Worm (Caenorhabditis elegans) whole organism, L2 larva: ENCODE results near the gene F52E4.5.

Experiments used
- C34F6.9 ChIP-seq: fragments of 150-350 bp; optimal IDR thresholded peaks from 2 replicates; lab custom pipeline; 2014; ENCODE audit warnings: missing biosample characterization, missing genetic modification characterization
- Y55F3AM.14 ChIP-seq: fragments of 200-800 bp; sonication (Bioruptor generic); optimal IDR thresholded peaks from 2 replicates; lab custom pipeline; 2018; ENCODE audit warnings: mild to moderate bottlenecking, missing genetic modification characterization, missing compliant biosample characterization
- ZK546.5 ChIP-seq: sonication (generic microtip); optimal IDR thresholded peaks from 2 replicates; lab custom pipeline; 2017; ENCODE audit warnings: missing biosample characterization, missing genetic modification characterization
- alr-1 ChIP-seq: fragments of 150-350 bp; optimal IDR thresholded peaks from 2 replicates; lab custom pipeline; 2014; ENCODE audit warnings: missing biosample characterization, missing genetic modification characterization
- aly-2 ChIP-seq: fragments of 150-350 bp; optimal IDR thresholded peaks from 2 replicates; lab custom pipeline; 2014; ENCODE audit warnings: missing biosample characterization, missing genetic modification characterization
- ama-1 ChIP-seq: fragments of 150-350 bp; optimal IDR thresholded peaks from 2 replicates; lab custom pipeline; 2018; ENCODE audit warnings: inconsistent platforms
- blmp-1 ChIP-seq: sonication (generic microtip); optimal IDR thresholded peaks from 2 replicates; lab custom pipeline; 2017; ENCODE audit warnings: missing genetic modification characterization, mild to moderate bottlenecking, missing compliant biosample characterization, antibody characterized with exemption, moderate library complexity; ENCODE audit not compliant: insufficient read depth
- ceh-16 ChIP-seq: fragments of 150-350 bp; optimal IDR thresholded peaks from 2 replicates; lab custom pipeline; 2014; ENCODE audit warnings: missing biosample characterization, missing genetic modification characterization
- ceh-82 ChIP-seq: fragments of 150-350 bp; optimal IDR thresholded peaks from 2 replicates; lab custom pipeline; 2014; ENCODE audit warnings: missing biosample characterization, missing genetic modification characterization
- crh-2 ChIP-seq: sonication (generic microtip); optimal IDR thresholded peaks from 2 replicates; lab custom pipeline; 2017; ENCODE audit warnings: missing biosample characterization, missing genetic modification characterization
- dmd-4 ChIP-seq: sonication (generic microtip); optimal IDR thresholded peaks from 2 replicates; lab custom pipeline; 2017; ENCODE audit warnings: missing biosample characterization, missing genetic modification characterization
- egl-27 ChIP-seq: sonication (generic microtip); optimal IDR thresholded peaks from 3 replicates; lab custom pipeline; 2017; ENCODE audit warnings: missing biosample characterization, missing genetic modification reagents, missing genetic modification characterization
- elt-1 ChIP-seq: fragments of 150-350 bp; optimal IDR thresholded peaks from 2 replicates; lab custom pipeline; 2014; ENCODE audit warnings: missing biosample characterization, missing genetic modification characterization
- elt-3 ChIP-seq: sonication (generic microtip); optimal IDR thresholded peaks from 2 replicates; lab custom pipeline; 2017; ENCODE audit warnings: missing biosample characterization, missing genetic modification characterization
- fos-1 ChIP-seq: fragments of 150-350 bp; optimal IDR thresholded peaks from 2 replicates; lab custom pipeline; 2014; ENCODE audit warnings: missing biosample characterization, missing genetic modification characterization
- lin-11 ChIP-seq: fragments of 150-350 bp; sonication (generic microtip); optimal IDR thresholded peaks from 2 replicates; lab custom pipeline; 2014; ENCODE audit warnings: missing biosample characterization, missing genetic modification characterization, inconsistent platforms, mixed read lengths
- lin-13 ChIP-seq: fragments of 150-350 bp; optimal IDR thresholded peaks from 2 replicates; lab custom pipeline; 2014; ENCODE audit warnings: missing biosample characterization, missing genetic modification reagents, missing genetic modification characterization
- lin-39 ChIP-seq: fragments of 150-350 bp; optimal IDR thresholded peaks from 2 replicates; lab custom pipeline; 2014; ENCODE audit warnings: missing biosample characterization, missing genetic modification reagents, missing genetic modification characterization
- lsy-2 ChIP-seq, 2 experiments: fragments of 150-350 bp in 1 of 2; sonication (generic microtip) in 1 of 2; optimal IDR thresholded peaks; 2 replicates each; lab custom pipeline; 2014 to 2017; ENCODE audit warnings: missing biosample characterization in 2 of 2, missing genetic modification characterization in 2 of 2
- mab-5 ChIP-seq: fragments of 150-350 bp; optimal IDR thresholded peaks from 2 replicates; lab custom pipeline; 2014; ENCODE audit warnings: missing biosample characterization, missing genetic modification characterization
- mbf-1 ChIP-seq: sonication (generic microtip); optimal IDR thresholded peaks from 2 replicates; lab custom pipeline; 2017; ENCODE audit warnings: missing biosample characterization, missing genetic modification characterization
- nhr-10 ChIP-seq: sonication (generic microtip); optimal IDR thresholded peaks from 2 replicates; lab custom pipeline; 2017; ENCODE audit warnings: missing biosample characterization, missing genetic modification characterization
- nhr-11 ChIP-seq: fragments of 150-350 bp; optimal IDR thresholded peaks from 2 replicates; lab custom pipeline; 2014; ENCODE audit warnings: missing biosample characterization, missing genetic modification characterization
- nhr-12 ChIP-seq: fragments of 150-350 bp; optimal IDR thresholded peaks from 2 replicates; lab custom pipeline; 2014; ENCODE audit warnings: missing biosample characterization, missing genetic modification characterization
- nhr-129 ChIP-seq: fragments of 150-350 bp; optimal IDR thresholded peaks from 2 replicates; lab custom pipeline; 2014; ENCODE audit warnings: missing biosample characterization, missing genetic modification characterization
- nhr-21 ChIP-seq: fragments of 150-350 bp; optimal IDR thresholded peaks from 2 replicates; lab custom pipeline; 2014; ENCODE audit warnings: missing biosample characterization, missing genetic modification characterization
- nhr-23 ChIP-seq: fragments of 150-350 bp; optimal IDR thresholded peaks from 2 replicates; lab custom pipeline; 2014; ENCODE audit warnings: missing biosample characterization, missing genetic modification reagents, missing genetic modification characterization
- nhr-237 ChIP-seq: fragments of 150-350 bp; optimal IDR thresholded peaks from 2 replicates; lab custom pipeline; 2014; ENCODE audit warnings: missing biosample characterization, missing genetic modification characterization
- nhr-25 ChIP-seq: fragments of 150-350 bp; sonication (generic microtip); optimal IDR thresholded peaks from 3 replicates; lab custom pipeline; 2014; ENCODE audit warnings: missing biosample characterization, missing genetic modification characterization
- nhr-6 ChIP-seq: fragments of 150-350 bp; optimal IDR thresholded peaks from 2 replicates; lab custom pipeline; 2014; ENCODE audit warnings: missing biosample characterization, missing genetic modification characterization
- nhr-77 ChIP-seq: fragments of 150-350 bp; optimal IDR thresholded peaks from 2 replicates; lab custom pipeline; 2014; ENCODE audit warnings: missing biosample characterization, missing genetic modification characterization
- peb-1 ChIP-seq: fragments of 150-350 bp; optimal IDR thresholded peaks from 2 replicates; lab custom pipeline; 2014; ENCODE audit warnings: missing biosample characterization, missing genetic modification characterization
- sem-4 ChIP-seq: fragments of 150-350 bp; optimal IDR thresholded peaks from 2 replicates; lab custom pipeline; 2014; ENCODE audit warnings: missing biosample characterization, missing genetic modification reagents, missing genetic modification characterization
- skn-1 ChIP-seq: sonication (generic microtip); optimal IDR thresholded peaks from 2 replicates; lab custom pipeline; 2017; ENCODE audit warnings: missing biosample characterization, missing genetic modification characterization
- sma-3 ChIP-seq: sonication (generic microtip); optimal IDR thresholded peaks from 2 replicates; lab custom pipeline; 2016; ENCODE audit warnings: missing genetic modification reagents, missing genetic modification characterization, missing compliant biosample characterization
- sma-9 ChIP-seq, 2 experiments: fragments of 150-350 bp in 1 of 2; sonication (generic microtip) in 1 of 2; optimal IDR thresholded peaks; 2 replicates each; lab custom pipeline; 2014 to 2016; ENCODE audit warnings: missing genetic modification characterization in 2 of 2, mild to moderate bottlenecking in 1 of 2, missing biosample characterization in 1 of 2, missing compliant biosample characterization in 1 of 2, missing genetic modification reagents in 1 of 2, moderate library complexity in 1 of 2
- snpc-4 ChIP-seq: fragments of 150-350 bp; optimal IDR thresholded peaks from 2 replicates; lab custom pipeline; 2014; ENCODE audit warnings: missing biosample characterization, missing genetic modification characterization
- unc-39 ChIP-seq: fragments of 150-350 bp; optimal IDR thresholded peaks from 2 replicates; lab custom pipeline; 2014; ENCODE audit warnings: missing biosample characterization, missing genetic modification characterization
- unc-55 ChIP-seq: fragments of 150-350 bp; sonication (generic microtip); optimal IDR thresholded peaks from 3 replicates; lab custom pipeline; 2014; ENCODE audit warnings: missing biosample characterization, missing genetic modification reagents, missing genetic modification characterization
- zag-1 ChIP-seq: fragments of 150-350 bp; optimal IDR thresholded peaks from 2 replicates; lab custom pipeline; 2014; ENCODE audit warnings: missing biosample characterization, missing genetic modification characterization
- ztf-1 ChIP-seq: fragments of 200-800 bp; sonication (Bioruptor generic); conservative IDR thresholded peaks from 2 replicates; pipeline ENCODE4 v1.3.6; 2022; ENCODE audit warnings: missing genetic modification characterization, missing compliant biosample characterization
- ztf-4 ChIP-seq: fragments of 150-350 bp; optimal IDR thresholded peaks from 2 replicates; lab custom pipeline; 2014; ENCODE audit warnings: missing biosample characterization, missing genetic modification characterization

Gene F52E4.5

ce11 chrX:3099832-3100231 is 12.7 kb upstream of the F52E4.5 start, which contains the start of gene sec-3 (continued):
- TF ChIP-seq nhr-237 (tag; lab: Kevin White, UChicago) (peak; percentile 13), nhr-77 (tag; lab: Kevin White, UChicago) (peak; percentile 22), sma-3 (GFP tag; lab: Kevin White, UChicago) (peak; percentile 85), nhr-129 (tag; lab: Kevin White, UChicago) (peak; percentile 85), lin-39 (no peak), ztf-4 (tag; lab: Kevin White, UChicago) (peak; percentile 77), mab-5 (tag; lab: Kevin White, UChicago) (peak; percentile 83), peb-1 (tag; lab: Kevin White, UChicago) (no peak), sma-9 (GFP tag; optimal IDR thresholded peaks at IDR 0.05; lab: Kevin White, UChicago) (peak; percentile 91), sma-9 (tag; optimal IDR thresholded peaks at IDR 0.05; lab: Kevin White, UChicago) (no peak), ceh-16 (peak; percentile 79), nhr-6 (tag; lab: Kevin White, UChicago) (peak; percentile 83), ZK546.5 (tag; lab: Kevin White, UChicago) (no peak), fos-1 (tag; lab: Kevin White, UChicago) (peak; percentile 88), ama-1 (lab: Kevin White, UChicago) (peak; percentile 43), lin-11 (tag; lab: Kevin White, UChicago) (peak; percentile 57), mbf-1 (tag; lab: Kevin White, UChicago) (no peak), crh-2 (tag; lab: Kevin White, UChicago) (peak; percentile 90), nhr-23 (tag; lab: Kevin White, UChicago) (no peak)

- no peak for TF ChIP-seq aly-2 (tag; lab: Kevin White, UChicago)
- TF ChIP-seq dmd-4 (tag; lab: Kevin White, UChicago) = no peak
- TF ChIP-seq Y55F3AM.14 = no peak
- no peak for TF ChIP-seq sma-9 (GFP tag; optimal IDR thresholded peaks at IDR 0.05; lab: Kevin White, UChicago)
- no peak for TF ChIP-seq sma-9 (tag; optimal IDR thresholded peaks at IDR 0.05; lab: Kevin White, UChicago)
Observed at ce11 chrX:3094304-3094703, 7.2 kb upstream of the F52E4.5 start, which contains the start of gene wrt-2. TSS of gene wrt-2 (minus strand) at chrX:3094349.

ce11 chrX:3092460-3092859 is 5.3 kb upstream of the F52E4.5 start:
- TF ChIP-seq nhr-12 (no peak), nhr-129 (tag; lab: Kevin White, UChicago) (peak; percentile 33), nhr-25 (tag; lab: Kevin White, UChicago) (no peak), nhr-77 (tag; lab: Kevin White, UChicago) (no peak), Y55F3AM.14 (no peak), blmp-1 (no peak), skn-1 (tag; lab: Kevin White, UChicago) (no peak)

- TF ChIP-seq nhr-10 (no peak), nhr-129 (tag; lab: Kevin White, UChicago) (peak; percentile 13)
- TF ChIP-seq, all 48 proteins: peak for 1
Observed at ce11 chrX:3091119-3091746, 4.1 kb upstream of the F52E4.5 start.

- TF ChIP-seq zag-1 (tag; lab: Kevin White, UChicago) (peak; percentile 10), ZK546.5 (tag; lab: Kevin White, UChicago) (no peak), alr-1 (tag; lab: Kevin White, UChicago) (no peak), C34F6.9 (tag; lab: Kevin White, UChicago) (peak; percentile 72), unc-39 (tag; lab: Kevin White, UChicago) (no peak), ztf-1 (GFP tag; lab: Robert Waterston, UW) (no peak), dmd-4 (tag; lab: Kevin White, UChicago) (no peak), nhr-21 (tag; lab: Kevin White, UChicago) (peak; percentile 12), nhr-12 (no peak), unc-55 (GFP tag; lab: Kevin White, UChicago) (no peak), lin-11 (tag; lab: Kevin White, UChicago) (peak; percentile 22), blmp-1 (peak; percentile 63), aly-2 (tag; lab: Kevin White, UChicago) (no peak), mbf-1 (tag; lab: Kevin White, UChicago) (no peak), snpc-4 (tag; lab: Kevin White, UChicago) (no peak), mab-5 (tag; lab: Kevin White, UChicago) (no peak), elt-1 (tag; lab: Kevin White, UChicago) (no peak), lin-39 (no peak), crh-2 (tag; lab: Kevin White, UChicago) (peak; percentile 11), lsy-2 (tag; optimal IDR thresholded peaks at IDR 0.05; lab: Kevin White, UChicago) (peak in 1 of 2 experiments; percentile 56), nhr-6 (tag; lab: Kevin White, UChicago) (no peak), ceh-82 (tag; lab: Kevin White, UChicago) (no peak), fos-1 (tag; lab: Kevin White, UChicago) (peak; percentile 86), lin-13 (no peak), nhr-129 (tag; lab: Kevin White, UChicago) (peak; percentile 78), egl-27 (tag; lab: Kevin White, UChicago) (no peak), nhr-237 (tag; lab: Kevin White, UChicago) (no peak), elt-3 (tag; lab: Kevin White, UChicago) (no peak), nhr-11 (tag; lab: Kevin White, UChicago) (no peak), sem-4 (tag; lab: Kevin White, UChicago) (no peak)
Observed at ce11 chrX:3089894-3090414, 2.8 kb upstream of the F52E4.5 start.
